Worm (Caenorhabditis elegans) whole organism, L4 larva: ENCODE data around the gene prx-2.

Experiments used
- ZK546.5 ChIP-seq, 2 experiments: sonication (generic microtip); optimal IDR thresholded peaks; 2 replicates each; lab custom pipeline; 2017; ENCODE audit warnings: missing biosample characterization in 2 of 2, missing genetic modification characterization in 2 of 2
- aha-1 ChIP-seq: fragments of 150-350 bp; peaks from one replicate; lab custom pipeline; 2014; ENCODE audit warnings: missing biosample characterization, missing genetic modification characterization
- attf-4 ChIP-seq: sonication (generic microtip); optimal IDR thresholded peaks from 3 replicates; lab custom pipeline; 2017; ENCODE audit warnings: missing biosample characterization, missing genetic modification characterization
- ceh-28 ChIP-seq: fragments of 150-350 bp; optimal IDR thresholded peaks from 2 replicates; lab custom pipeline; 2014; ENCODE audit warnings: missing biosample characterization, missing genetic modification reagents, missing genetic modification characterization
- dpl-1 ChIP-seq: fragments of 150-350 bp; optimal IDR thresholded peaks from 2 replicates; lab custom pipeline; 2014; ENCODE audit warnings: missing biosample characterization, missing genetic modification reagents, missing genetic modification characterization
- lin-38 ChIP-seq: fragments of 200-800 bp; sonication (Bioruptor generic); IDR thresholded peaks from 2 replicates; pipeline ENCODE4 v1.3.6; 2022; ENCODE audit warnings: missing genetic modification reagents, missing genetic modification characterization, missing compliant biosample characterization
- pha-4 ChIP-seq, 2 experiments: fragments of 150-350 bp in 1 of 2; fragments of 200-800 bp in 1 of 2; sonication (Bioruptor generic) in 1 of 2; IDR thresholded peaks in 1 of 2; optimal IDR thresholded peaks in 1 of 2; 2 replicates each; pipeline versions ENCODE4 v1.3.6 to Lab custom; 2014 to 2022; ENCODE audit warnings: missing genetic modification characterization in 2 of 2, missing genetic modification reagents in 2 of 2, missing biosample characterization in 1 of 2, missing compliant biosample characterization in 1 of 2
- skn-1 ChIP-seq: fragments of 150-350 bp; optimal IDR thresholded peaks from 2 replicates; lab custom pipeline; 2014; ENCODE audit warnings: missing biosample characterization, missing genetic modification characterization

DNA sequence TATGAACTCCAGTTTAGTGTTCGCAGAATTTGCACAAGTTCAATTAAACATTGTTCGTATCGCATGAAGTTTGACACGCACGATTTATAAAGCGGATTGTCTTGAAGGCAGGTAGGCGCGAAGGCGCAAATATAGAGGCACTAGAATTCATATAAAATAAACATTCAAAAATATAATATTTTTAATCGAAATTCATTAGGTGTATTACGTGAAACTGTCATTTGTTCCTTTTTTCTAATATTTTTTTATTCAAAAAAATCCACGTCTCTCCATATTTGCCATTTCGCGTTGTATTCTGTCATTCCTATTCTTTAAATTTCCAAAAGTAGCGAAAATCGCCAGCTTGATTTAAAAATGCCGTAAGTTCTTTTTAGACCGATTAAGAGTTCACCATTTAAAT lies 2.1 kb upstream of the prx-2 start, which contains the start of gene ZK809.1:
- TF ChIP-seq lin-38 (GFP tag; lab: Robert Waterston, UW), result no peak
- no peak for TF ChIP-seq dpl-1 (GFP tag; lab: Kevin White, UChicago)
- no peak for TF ChIP-seq pha-4 (GFP tag; IDR thresholded peaks at IDR 0.05; lab: Robert Waterston, UW)
- no peak for TF ChIP-seq pha-4 (tag; optimal IDR thresholded peaks at IDR 0.05; lab: Kevin White, UChicago)
- TF ChIP-seq ZK546.5 (tag; optimal IDR thresholded peaks at IDR 0.05; lab: Kevin White, UChicago), result no peak
- no peak for TF ChIP-seq skn-1 (tag; lab: Kevin White, UChicago)
- TF ChIP-seq attf-4 (tag; lab: Kevin White, UChicago), result no peak
- TF ChIP-seq aha-1 (tag; lab: Kevin White, UChicago), result no peak
- TF ChIP-seq ceh-28 (tag; lab: Kevin White, UChicago), result no peak
